Worm (Caenorhabditis elegans) whole organism, L3 larva: Measurements from ENCODE around the gene F28F9.3.

Source experiments
- R02D3.7 ChIP-seq: fragments of 150-350 bp; optimal IDR thresholded peaks from 2 replicates; lab custom pipeline; 2014; ENCODE audit warnings: missing biosample characterization, missing genetic modification characterization
- ZK546.5 ChIP-seq: sonication (generic microtip); optimal IDR thresholded peaks from 2 replicates; lab custom pipeline; 2017; ENCODE audit warnings: missing biosample characterization, missing genetic modification characterization
- ceh-16 ChIP-seq: sonication (generic microtip); optimal IDR thresholded peaks from 2 replicates; lab custom pipeline; 2017; ENCODE audit warnings: missing biosample characterization, missing genetic modification characterization
- ceh-28 ChIP-seq: fragments of 150-350 bp; optimal IDR thresholded peaks from 2 replicates; lab custom pipeline; 2014; ENCODE audit warnings: missing biosample characterization, missing genetic modification reagents, missing genetic modification characterization
- ceh-82 ChIP-seq: fragments of 150-350 bp; optimal IDR thresholded peaks from 2 replicates; lab custom pipeline; 2014; ENCODE audit warnings: missing biosample characterization, missing genetic modification characterization
- daf-12 ChIP-seq: fragments of 150-350 bp; optimal IDR thresholded peaks from 2 replicates; lab custom pipeline; 2014; ENCODE audit warnings: missing biosample characterization, missing genetic modification reagents, missing genetic modification characterization
- egl-5 ChIP-seq: fragments of 150-350 bp; optimal IDR thresholded peaks from 2 replicates; lab custom pipeline; 2017; ENCODE audit warnings: missing biosample characterization, missing genetic modification reagents, missing genetic modification characterization, inconsistent platforms
- elt-1 ChIP-seq: fragments of 150-350 bp; optimal IDR thresholded peaks from 2 replicates; lab custom pipeline; 2014; ENCODE audit warnings: missing biosample characterization, missing genetic modification characterization
- elt-2 ChIP-seq: sonication (generic microtip); optimal IDR thresholded peaks from 2 replicates; lab custom pipeline; 2016; ENCODE audit warnings: missing genetic modification reagents, mild to moderate bottlenecking, missing genetic modification characterization, missing compliant biosample characterization
- elt-3 ChIP-seq, 3 experiments: fragments of 150-350 bp in 1 of 3; sonication (generic microtip) in 2 of 3; optimal IDR thresholded peaks; 2 replicates in 2 of 3; 4 replicates in 1 of 3; lab custom pipeline; 2014 to 2017; ENCODE audit warnings: missing biosample characterization in 3 of 3, missing genetic modification characterization in 3 of 3
- eor-1 ChIP-seq, 2 experiments: fragments of 150-350 bp; optimal IDR thresholded peaks; 2 replicates each; lab custom pipeline; 2014 to 2018; ENCODE audit warnings: missing biosample characterization in 2 of 2, missing genetic modification characterization in 2 of 2
- fos-1 ChIP-seq: fragments of 150-350 bp; optimal IDR thresholded peaks from 2 replicates; lab custom pipeline; 2014; ENCODE audit warnings: missing biosample characterization, missing genetic modification characterization
- hmg-11 ChIP-seq: sonication (generic microtip); optimal IDR thresholded peaks from 2 replicates; lab custom pipeline; 2016; ENCODE audit warnings: missing genetic modification characterization, missing compliant biosample characterization
- jun-1 ChIP-seq: fragments of 150-350 bp; optimal IDR thresholded peaks from 2 replicates; lab custom pipeline; 2014; ENCODE audit warnings: missing biosample characterization, missing genetic modification reagents, missing genetic modification characterization
- lin-15B ChIP-seq: fragments of 150-350 bp; optimal IDR thresholded peaks from 2 replicates; lab custom pipeline; 2014; ENCODE audit warnings: missing biosample characterization, missing genetic modification characterization
- lin-39 ChIP-seq: fragments of 150-350 bp; optimal IDR thresholded peaks from 2 replicates; lab custom pipeline; 2018; ENCODE audit warnings: missing biosample characterization, missing genetic modification reagents, missing genetic modification characterization
- mdl-1 ChIP-seq: fragments of 150-350 bp; optimal IDR thresholded peaks from 2 replicates; lab custom pipeline; 2014; ENCODE audit warnings: missing biosample characterization, missing genetic modification characterization
- mml-1 ChIP-seq: fragments of 150-350 bp; sonication (generic microtip); optimal IDR thresholded peaks from 3 replicates; lab custom pipeline; 2014; ENCODE audit warnings: missing biosample characterization, missing genetic modification characterization
- nhr-11 ChIP-seq: fragments of 150-350 bp; optimal IDR thresholded peaks from 2 replicates; lab custom pipeline; 2014; ENCODE audit warnings: missing biosample characterization, missing genetic modification characterization
- nhr-12 ChIP-seq: fragments of 150-350 bp; optimal IDR thresholded peaks from 2 replicates; lab custom pipeline; 2014; ENCODE audit warnings: missing biosample characterization, missing genetic modification characterization
- nhr-23 ChIP-seq: fragments of 150-350 bp; optimal IDR thresholded peaks from 2 replicates; lab custom pipeline; 2014; ENCODE audit warnings: missing biosample characterization, missing genetic modification reagents, missing genetic modification characterization
- nhr-237 ChIP-seq: fragments of 150-350 bp; optimal IDR thresholded peaks from 2 replicates; lab custom pipeline; 2014; ENCODE audit warnings: missing biosample characterization, missing genetic modification characterization
- nhr-25 ChIP-seq: sonication (generic microtip); optimal IDR thresholded peaks from 2 replicates; lab custom pipeline; 2017; ENCODE audit warnings: missing biosample characterization, missing genetic modification characterization
- nhr-43 ChIP-seq: sonication (generic microtip); optimal IDR thresholded peaks from 2 replicates; lab custom pipeline; 2016; ENCODE audit warnings: mild to moderate bottlenecking, missing genetic modification characterization, missing compliant biosample characterization; ENCODE audit not compliant: poor library complexity, severe bottlenecking
- nhr-67 ChIP-seq: fragments of 150-350 bp; optimal IDR thresholded peaks from 2 replicates; lab custom pipeline; 2014; ENCODE audit warnings: missing biosample characterization, missing genetic modification characterization
- nhr-77 ChIP-seq: fragments of 150-350 bp; optimal IDR thresholded peaks from 2 replicates; lab custom pipeline; 2014; ENCODE audit warnings: missing biosample characterization, missing genetic modification characterization
- pha-4 ChIP-seq: fragments of 150-350 bp; optimal IDR thresholded peaks from 2 replicates; lab custom pipeline; 2014; ENCODE audit warnings: missing biosample characterization, missing genetic modification reagents, missing genetic modification characterization
- sea-2 ChIP-seq: fragments of 150-350 bp; sonication (generic microtip); optimal IDR thresholded peaks from 4 replicates; lab custom pipeline; 2014; ENCODE audit warnings: missing biosample characterization, missing genetic modification reagents, missing genetic modification characterization
- skn-1 ChIP-seq: fragments of 150-350 bp; optimal IDR thresholded peaks from 2 replicates; lab custom pipeline; 2014; ENCODE audit warnings: missing biosample characterization, missing genetic modification characterization
- snpc-4 ChIP-seq: fragments of 150-350 bp; optimal IDR thresholded peaks from 2 replicates; lab custom pipeline; 2014; ENCODE audit warnings: missing biosample characterization, missing genetic modification characterization
- tbx-2 ChIP-seq: sonication (generic microtip); optimal IDR thresholded peaks from 2 replicates; lab custom pipeline; 2016; ENCODE audit warnings: mild to moderate bottlenecking, missing genetic modification characterization, missing compliant biosample characterization
- unc-39 ChIP-seq: sonication (generic microtip); optimal IDR thresholded peaks from 4 replicates; lab custom pipeline; 2017; ENCODE audit warnings: missing biosample characterization, missing genetic modification characterization
- unc-62 ChIP-seq: fragments of 150-350 bp; sonication (generic microtip); optimal IDR thresholded peaks from 4 replicates; lab custom pipeline; 2014; ENCODE audit warnings: missing biosample characterization, missing genetic modification reagents, missing genetic modification characterization

F28F9.3 gene

ce11 chrIV:3833778-3834177, 7.1 kb downstream of the F28F9.3 start:
- TF ChIP-seq hmg-11 (tag; lab: Kevin White, UChicago) (no peak), ZK546.5 (tag; lab: Kevin White, UChicago) (no peak), daf-12 (tag; lab: Kevin White, UChicago) (no peak), unc-62 (GFP tag; lab: Kevin White, UChicago) (no peak), nhr-77 (tag; lab: Kevin White, UChicago) (no peak), lin-39 (tag; lab: Kevin White, UChicago) (no peak), nhr-43 (no peak), nhr-67 (tag; lab: Kevin White, UChicago) (no peak), R02D3.7 (tag; lab: Kevin White, UChicago) (no peak), nhr-12 (tag; lab: Kevin White, UChicago) (no peak), elt-3 (tag; optimal IDR thresholded peaks at IDR 0.05; lab: Kevin White, UChicago) (no peak), skn-1 (tag; lab: Kevin White, UChicago) (no peak), ceh-82 (tag; lab: Kevin White, UChicago) (no peak), ceh-28 (no peak), elt-1 (tag; lab: Kevin White, UChicago) (no peak)

- TF ChIP-seq unc-39 (tag; lab: Kevin White, UChicago), result no peak
- TF ChIP-seq ceh-16, result no peak
- no peak for TF ChIP-seq egl-5 (tag; lab: Kevin White, UChicago)
- no peak for TF ChIP-seq eor-1 (tag; optimal IDR thresholded peaks at IDR 0.05; lab: Kevin White, UChicago)
- TF ChIP-seq elt-1 (tag; lab: Kevin White, UChicago), result no peak
- TF ChIP-seq mdl-1 (tag; lab: Kevin White, UChicago), result no peak
- TF ChIP-seq R02D3.7 (tag; lab: Kevin White, UChicago), result no peak
- no peak for TF ChIP-seq nhr-67 (tag; lab: Kevin White, UChicago)
- TF ChIP-seq nhr-43, result no peak
- no peak for TF ChIP-seq nhr-11 (tag; lab: Kevin White, UChicago)
- no peak for TF ChIP-seq fos-1 (tag; lab: Kevin White, UChicago)
- no peak for TF ChIP-seq sea-2 (GFP tag; lab: Kevin White, UChicago)
- TF ChIP-seq nhr-12 (tag; lab: Kevin White, UChicago), result no peak
- no peak for TF ChIP-seq hmg-11 (tag; lab: Kevin White, UChicago)
- no peak for TF ChIP-seq nhr-25 (tag; lab: Kevin White, UChicago)
- no peak for TF ChIP-seq daf-12 (tag; lab: Kevin White, UChicago)
Measured at ce11 chrIV:3835065-3835464, 8.4 kb downstream of the F28F9.3 start, which contains the start of gene cal-3. TSS of gene cal-3 (minus strand) at chrIV:3835165.

- no peak for TF ChIP-seq sea-2 (GFP tag; lab: Kevin White, UChicago)
- no peak for TF ChIP-seq ZK546.5 (tag; lab: Kevin White, UChicago)
- TF ChIP-seq mdl-1 (tag; lab: Kevin White, UChicago), result no peak
- no peak for TF ChIP-seq tbx-2
- TF ChIP-seq unc-62 (GFP tag; lab: Kevin White, UChicago), result no peak
- TF ChIP-seq mml-1 (tag; lab: Kevin White, UChicago), result no peak
- no peak for TF ChIP-seq nhr-237 (tag; lab: Kevin White, UChicago)
- TF ChIP-seq jun-1 (tag; lab: Kevin White, UChicago), result no peak
- no peak for TF ChIP-seq hmg-11 (tag; lab: Kevin White, UChicago)
- no peak for TF ChIP-seq pha-4 (tag; lab: Kevin White, UChicago)
Measured at ce11 chrIV:3838687-3839086, 12.0 kb downstream of the F28F9.3 start.

- TF ChIP-seq ceh-16, result no peak
- TF ChIP-seq nhr-237 (tag; lab: Kevin White, UChicago), result no peak
- TF ChIP-seq nhr-12 (tag; lab: Kevin White, UChicago), result no peak
- TF ChIP-seq jun-1 (tag; lab: Kevin White, UChicago), result no peak
- no peak for TF ChIP-seq ceh-82 (tag; lab: Kevin White, UChicago)
- no peak for TF ChIP-seq elt-1 (tag; lab: Kevin White, UChicago)
- TF ChIP-seq elt-2 (tag; lab: Kevin White, UChicago), result no peak
- TF ChIP-seq snpc-4 (tag; lab: Kevin White, UChicago), result no peak
- TF ChIP-seq lin-15B (tag; lab: Kevin White, UChicago), result no peak
- no peak for TF ChIP-seq ZK546.5 (tag; lab: Kevin White, UChicago)
- no peak for TF ChIP-seq egl-5 (tag; lab: Kevin White, UChicago)
- TF ChIP-seq lin-39 (tag; lab: Kevin White, UChicago), result no peak
Measured at ce11 chrIV:3839420-3839819, 12.7 kb downstream of the F28F9.3 start, which contains the start of gene F28F9.2. TSS of gene F28F9.2 (plus strand) at chrIV:3839720.

ce11 chrIV:3840480-3840879, 13.8 kb downstream of the F28F9.3 start:
- TF ChIP-seq nhr-43, result no peak
- TF ChIP-seq mdl-1 (tag; lab: Kevin White, UChicago), result no peak
- TF ChIP-seq nhr-23 (tag; lab: Kevin White, UChicago), result no peak
